Worm (Caenorhabditis elegans): Measurements from ENCODE around the gene kvs-1.

DNA sequence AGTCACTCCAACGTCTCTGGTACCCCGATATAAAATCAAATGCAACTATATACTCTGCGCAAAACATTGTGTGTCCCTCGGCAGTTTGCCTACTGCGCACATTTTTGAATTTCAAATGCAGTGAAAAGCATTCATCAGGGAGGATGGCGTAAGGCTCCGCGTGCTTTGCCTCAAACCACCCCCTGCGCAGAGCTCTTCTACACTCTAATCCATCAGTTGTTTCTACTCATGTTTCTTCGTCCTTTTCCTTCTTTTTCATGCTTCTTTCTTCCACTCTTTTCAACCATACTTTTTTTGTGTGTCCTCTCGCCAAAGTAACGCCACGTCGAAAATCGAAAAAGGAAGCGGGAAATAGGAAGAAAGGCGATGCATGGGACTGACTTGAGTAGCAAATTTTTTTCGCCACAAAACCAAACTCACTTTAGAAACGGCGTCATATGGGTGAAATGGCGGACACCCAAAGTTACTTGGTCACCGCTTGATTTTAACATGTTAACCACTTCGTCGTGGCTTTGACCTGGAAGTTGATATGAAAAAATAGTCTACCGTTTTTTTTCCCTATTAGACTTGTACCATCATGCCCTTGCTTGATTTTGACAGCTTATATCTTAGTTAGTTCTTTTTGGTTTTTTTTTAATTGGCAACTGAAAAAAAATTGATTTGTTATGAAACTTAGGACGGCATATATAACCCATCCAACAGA is 28.3 kb downstream of the kvs-1 start:
- TF ChIP-seq cog-1 (tag; optimal IDR thresholded peaks at IDR 0.05): no peak
- TF ChIP-seq ref-1 (GFP tag; conservative IDR thresholded peaks at IDR 0.05): no peak

Measured in whole organism, midembryonic.